Worm (Caenorhabditis elegans): ENCODE data around the gene mpz-5.

The mpz-5 gene

ce11 chrIV:10382894-10383293 is 9.3 kb upstream of the mpz-5 start:
- TF ChIP-seq ceh-19 (GFP tag; optimal IDR thresholded peaks at IDR 0.05) (no peak), ceh-24 (tag; optimal IDR thresholded peaks at IDR 0.05) (no peak), tbx-2 (tag; optimal IDR thresholded peaks at IDR 0.05) (no peak), F13H6.1 (tag; optimal IDR thresholded peaks at IDR 0.05) (no peak), hlh-30 (tag; optimal IDR thresholded peaks at IDR 0.05; ENCODE audit: insufficient read depth) (no peak), che-1 (tag; optimal IDR thresholded peaks at IDR 0.05) (no peak), ceh-22 (tag; optimal IDR thresholded peaks at IDR 0.05) (no peak), unc-3 (GFP tag; conservative IDR thresholded peaks at IDR 0.05) (no peak), unc-3 (tag; optimal IDR thresholded peaks at IDR 0.05) (no peak), fkh-10 (GFP tag; optimal IDR thresholded peaks at IDR 0.05) (no peak)

ce11 chrIV:10381035-10381434 is 7.4 kb upstream of the mpz-5 start:
- TF ChIP-seq hlh-15 (tag; optimal IDR thresholded peaks at IDR 0.05) (no peak), ceh-45 (GFP tag; IDR thresholded peaks at IDR 0.05) (no peak), che-1 (tag; optimal IDR thresholded peaks at IDR 0.05) (no peak), ztf-16 (tag; optimal IDR thresholded peaks at IDR 0.05) (no peak), unc-3 (GFP tag; conservative IDR thresholded peaks at IDR 0.05) (no peak), unc-3 (tag; optimal IDR thresholded peaks at IDR 0.05) (no peak), hlh-8 (tag; optimal IDR thresholded peaks at IDR 0.05) (no peak), ahr-1 (tag; optimal IDR thresholded peaks at IDR 0.05) (no peak), nhr-232 (tag; optimal IDR thresholded peaks at IDR 0.05) (no peak), F13H6.1 (tag; optimal IDR thresholded peaks at IDR 0.05) (no peak), ceh-2 (tag; optimal IDR thresholded peaks at IDR 0.05) (no peak), K02D7.2 (tag; optimal IDR thresholded peaks at IDR 0.05) (no peak), ceh-30 (tag; optimal IDR thresholded peaks at IDR 0.05) (no peak), hlh-30 (tag; optimal IDR thresholded peaks at IDR 0.05; ENCODE audit: insufficient read depth) (no peak), hlh-13 (GFP tag; optimal IDR thresholded peaks at IDR 0.05) (no peak), ceh-18 (tag; optimal IDR thresholded peaks at IDR 0.05) (no peak)

- TF ChIP-seq ceh-31 (tag; optimal IDR thresholded peaks at IDR 0.05) = peak; percentile 57
- TF ChIP-seq unc-3 (GFP tag; conservative IDR thresholded peaks at IDR 0.05) = no peak
- TF ChIP-seq unc-3 (tag; optimal IDR thresholded peaks at IDR 0.05) = no peak
- TF ChIP-seq rnt-1 (tag; optimal IDR thresholded peaks at IDR 0.05) = peak; percentile 71
- TF ChIP-seq ref-2 (tag; optimal IDR thresholded peaks at IDR 0.05) = peak; percentile 39
- no peak for TF ChIP-seq lin-11 (tag; optimal IDR thresholded peaks at IDR 0.05)
- TF ChIP-seq unc-55 (GFP tag; optimal IDR thresholded peaks at IDR 0.05) = peak; percentile 49
- TF ChIP-seq dmd-4 (tag; optimal IDR thresholded peaks at IDR 0.05; ENCODE audit: borderline replicate concordance) = no peak
- TF ChIP-seq ceh-2 (tag; optimal IDR thresholded peaks at IDR 0.05) = peak; percentile 2
- no peak for TF ChIP-seq sdc-2 (tag; optimal IDR thresholded peaks at IDR 0.05)
- TF ChIP-seq C08G9.2 (tag; optimal IDR thresholded peaks at IDR 0.05) = no peak
- peak; percentile 80 for TF ChIP-seq ceh-34 (tag; optimal IDR thresholded peaks at IDR 0.05)
- no peak for TF ChIP-seq pros-1 (tag; optimal IDR thresholded peaks at IDR 0.05)
- no peak for TF ChIP-seq C38D4.7 (GFP tag; optimal IDR thresholded peaks at IDR 0.05)
- peak; percentile 98 for TF ChIP-seq hlh-30 (tag; optimal IDR thresholded peaks at IDR 0.05; ENCODE audit: insufficient read depth)
- peak; percentile 93 for TF ChIP-seq ceh-48 (tag; optimal IDR thresholded peaks at IDR 0.05)
- no peak for TF ChIP-seq ceh-9 (tag; optimal IDR thresholded peaks at IDR 0.05)
- TF ChIP-seq ceh-30 (tag; optimal IDR thresholded peaks at IDR 0.05) = no peak
- TF ChIP-seq fkh-10 (GFP tag; optimal IDR thresholded peaks at IDR 0.05) = no peak
- peak; percentile 24 for TF ChIP-seq tbx-2 (tag; optimal IDR thresholded peaks at IDR 0.05)
- no peak for TF ChIP-seq ceh-14 (tag; optimal IDR thresholded peaks at IDR 0.05)
- TF ChIP-seq ceh-22 (tag; optimal IDR thresholded peaks at IDR 0.05) = no peak
- TF ChIP-seq madf-2 (tag; optimal IDR thresholded peaks at IDR 0.05) = no peak
- no peak for TF ChIP-seq odd-2 (tag; optimal IDR thresholded peaks at IDR 0.05)
- no peak for TF ChIP-seq hlh-8 (tag; optimal IDR thresholded peaks at IDR 0.05)
- TF ChIP-seq tbx-7 (tag; optimal IDR thresholded peaks at IDR 0.05) = no peak
- TF ChIP-seq nfya-1 (tag; optimal IDR thresholded peaks at IDR 0.05) = peak; percentile 48
- no peak for TF ChIP-seq npax-4 (tag; optimal IDR thresholded peaks at IDR 0.05)
- peak; percentile 41 for TF ChIP-seq unc-42 (tag; optimal IDR thresholded peaks at IDR 0.05)
- no peak for TF ChIP-seq pha-4 (tag; optimal IDR thresholded peaks at IDR 0.05)
- peak; percentile 4 for TF ChIP-seq ets-4 (tag; optimal IDR thresholded peaks at IDR 0.05)
- no peak for TF ChIP-seq unc-86 (tag; optimal IDR thresholded peaks at IDR 0.05)
- TF ChIP-seq F13H6.1 (tag; optimal IDR thresholded peaks at IDR 0.05) = no peak
- no peak for TF ChIP-seq ceh-18 (tag; optimal IDR thresholded peaks at IDR 0.05)
- no peak for TF ChIP-seq syd-9 (tag; optimal IDR thresholded peaks at IDR 0.05)
- TF ChIP-seq ceh-24 (tag; optimal IDR thresholded peaks at IDR 0.05) = no peak
- TF ChIP-seq zip-5 (tag; optimal IDR thresholded peaks at IDR 0.05) = no peak
- TF ChIP-seq fkh-6 (tag; optimal IDR thresholded peaks at IDR 0.05) = no peak
- TF ChIP-seq ceh-45 (GFP tag; IDR thresholded peaks at IDR 0.05) = no peak
- TF ChIP-seq elt-2 (tag; optimal IDR thresholded peaks at IDR 0.05) = peak; percentile 7
These were observed 7.0 kb upstream of the mpz-5 start for ce11 chrIV:10380626-10381025.
